Fruit fly (Drosophila melanogaster): ENCODE measurements around the gene Zasp66.

dm6 chr3L:8643810-8644552, 19.8 kb downstream of the Zasp66 start:
- TF ChIP-seq CTCF (optimal IDR thresholded peaks at IDR 0.05) (no peak), CG8478 (optimal IDR thresholded peaks at IDR 0.05) (no peak)

All from S2 (cell line).